In genomic region chrV:3616844-3617243, ce11 we compare ENCODE assay signal across 1 worm cellular context.
A peak's percentile ranks its signal among the peaks of the same experiment; 100 is the strongest.
TF ChIP-seq lines count a peak whose summit lies in the region.

No protein-coding gene starts in this region.

TF ChIP-seq in whole organism, L1 larva, 84 proteins besides CTCF, POLR2A, EP300 and RAD21 (continued from another document):
- TF ChIP-seq egl-13 (tag; optimal IDR thresholded peaks at IDR 0.05; lab: Kevin White, UChicago): no peak
- TF ChIP-seq aly-2 (tag; optimal IDR thresholded peaks at IDR 0.05; lab: Kevin White, UChicago): no peak
- TF ChIP-seq blmp-1 (tag; optimal IDR thresholded peaks at IDR 0.05; lab: Kevin White, UChicago): peak; percentile 69
- no peak for TF ChIP-seq zip-4 (GFP tag; optimal IDR thresholded peaks at IDR 0.05; lab: Kevin White, UChicago)
- no peak for TF ChIP-seq C16A3.4 (tag; optimal IDR thresholded peaks at IDR 0.05; lab: Kevin White, UChicago)
- TF ChIP-seq elt-2 (tag; optimal IDR thresholded peaks at IDR 0.05; lab: Kevin White, UChicago): no peak
- TF ChIP-seq tlp-1 (tag; optimal IDR thresholded peaks at IDR 0.05; lab: Kevin White, UChicago): no peak
- no peak for TF ChIP-seq mep-1 (tag; optimal IDR thresholded peaks at IDR 0.05; lab: Kevin White, UChicago)
- TF ChIP-seq fkh-10 (GFP tag; optimal IDR thresholded peaks at IDR 0.05; lab: Kevin White, UChicago): no peak
- TF ChIP-seq lin-13 (GFP tag; optimal IDR thresholded peaks at IDR 0.05; lab: Kevin White, UChicago): no peak
- peak; percentile 64 for TF ChIP-seq nhr-20 (tag; optimal IDR thresholded peaks at IDR 0.05; lab: Kevin White, UChicago)
- TF ChIP-seq nhr-71 (tag; optimal IDR thresholded peaks at IDR 0.05; lab: Kevin White, UChicago): no peak
